Fruit fly (Drosophila melanogaster): ENCODE results near the gene Or65c.
A peak's percentile ranks its signal among the peaks of the same experiment; 100 is the strongest.

The Or65c gene

dm6 chr3L:6322680-6323079 is 4.7 kb upstream of the Or65c start:
- no peak for TF ChIP-seq pad (GFP tag; optimal IDR thresholded peaks at IDR 0.05)
- TF ChIP-seq CG5204 (GFP tag; optimal IDR thresholded peaks at IDR 0.05) = no peak
- TF ChIP-seq Hr96 (GFP tag; optimal IDR thresholded peaks at IDR 0.05) = no peak
- TF ChIP-seq CG12768 (GFP tag; optimal IDR thresholded peaks at IDR 0.05) = no peak
- no peak for TF ChIP-seq bab1 (GFP tag; optimal IDR thresholded peaks at IDR 0.05)

DNA sequence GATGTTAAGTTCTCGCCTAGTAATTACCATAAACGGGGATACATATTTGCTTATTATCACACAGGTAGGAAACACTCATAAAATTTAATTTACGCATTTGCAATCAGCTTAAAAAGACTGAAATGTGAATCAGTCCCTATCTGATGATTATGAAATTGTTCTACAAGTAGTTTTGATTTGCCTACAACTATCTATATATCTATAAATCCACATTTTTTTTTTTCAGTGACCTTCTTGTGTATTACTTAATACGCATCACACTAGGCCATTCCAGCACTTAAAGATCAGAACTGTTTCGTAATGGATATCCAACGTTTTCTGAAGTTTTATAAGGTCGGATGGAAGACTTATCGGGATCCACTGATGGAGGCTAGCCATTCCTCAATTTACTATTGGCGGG is 2.1 kb upstream of the Or65c start, which contains the start of gene Or65b:
Gene Or65b (plus strand): TSS at position 301 of the 400 bp plus-strand sequence.
- no peak for TF ChIP-seq CG33017 (tag; optimal IDR thresholded peaks at IDR 0.05)
- TF ChIP-seq pad (GFP tag; optimal IDR thresholded peaks at IDR 0.05) = no peak
- no peak for TF ChIP-seq cnc (optimal IDR thresholded peaks at IDR 0.05)
- TF ChIP-seq CG12768 (GFP tag; optimal IDR thresholded peaks at IDR 0.05) = no peak
- TF ChIP-seq Hr96 (GFP tag; optimal IDR thresholded peaks at IDR 0.05) = no peak
- TF ChIP-seq bab1 (GFP tag; optimal IDR thresholded peaks at IDR 0.05) = no peak
- TF ChIP-seq CG7045 (GFP tag; optimal IDR thresholded peaks at IDR 0.05) = no peak
- TF ChIP-seq Mnt (GFP tag; optimal IDR thresholded peaks at IDR 0.05) = no peak
- no peak for TF ChIP-seq Clk (GFP tag; optimal IDR thresholded peaks at IDR 0.05)
- TF ChIP-seq ovo (GFP tag; optimal IDR thresholded peaks at IDR 0.05) = no peak
- TF ChIP-seq kay (GFP tag; ENCODE audit: borderline replicate concordance) = no peak
- no peak for TF ChIP-seq cic (GFP tag; optimal IDR thresholded peaks at IDR 0.05)
- no peak for TF ChIP-seq CG1620 (GFP tag; optimal IDR thresholded peaks at IDR 0.05)
- no peak for TF ChIP-seq CG7101 (tag; optimal IDR thresholded peaks at IDR 0.05)
- TF ChIP-seq Crg-1 (GFP tag; optimal IDR thresholded peaks at IDR 0.05) = no peak
- TF ChIP-seq CG5204 (GFP tag; optimal IDR thresholded peaks at IDR 0.05) = no peak

dm6 chr3L:6331399-6332111 is 4.1 kb downstream of the Or65c start:
- TF ChIP-seq toe (GFP tag; optimal IDR thresholded peaks at IDR 0.05) (no peak), kay (GFP tag; ENCODE audit: borderline replicate concordance) (no peak), CG11617 (GFP tag; optimal IDR thresholded peaks at IDR 0.05) (no peak)

DNA sequence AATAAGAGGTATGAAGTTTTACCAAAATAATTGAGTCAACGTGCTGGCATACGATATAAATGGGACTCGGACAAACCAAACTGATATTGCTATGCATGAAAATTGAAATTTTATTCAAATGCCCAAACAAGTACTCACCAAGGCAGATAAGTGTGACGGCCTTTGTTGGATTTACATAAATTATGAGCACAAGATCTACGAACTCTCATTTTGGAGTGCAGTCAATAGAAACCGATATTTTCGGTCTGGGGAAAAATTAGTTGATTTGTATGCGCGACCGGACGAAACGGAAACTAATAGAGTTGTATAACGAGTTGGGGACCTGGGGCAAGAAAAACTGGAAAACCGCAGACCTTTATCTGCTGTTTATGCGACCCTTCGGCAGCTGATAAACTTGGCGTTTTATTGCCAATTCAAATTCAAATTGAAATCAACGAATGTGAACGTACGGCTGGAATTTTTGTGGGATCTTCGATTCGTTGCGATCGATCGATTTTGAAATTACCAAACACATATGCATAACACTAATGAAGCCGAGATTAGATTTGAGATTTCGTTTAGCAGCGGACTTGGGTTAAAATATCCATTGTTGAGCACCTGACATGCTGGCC is 8.9 kb downstream of the Or65c start:
- TF ChIP-seq CG14711 (tag; optimal IDR thresholded peaks at IDR 0.05) (no peak), cnc (optimal IDR thresholded peaks at IDR 0.05) (no peak), CG11617 (GFP tag; optimal IDR thresholded peaks at IDR 0.05) (no peak), tj (GFP tag; optimal IDR thresholded peaks at IDR 0.05) (no peak), Mnt (GFP tag; optimal IDR thresholded peaks at IDR 0.05) (no peak), pad (GFP tag; optimal IDR thresholded peaks at IDR 0.05) (no peak)

DNA sequence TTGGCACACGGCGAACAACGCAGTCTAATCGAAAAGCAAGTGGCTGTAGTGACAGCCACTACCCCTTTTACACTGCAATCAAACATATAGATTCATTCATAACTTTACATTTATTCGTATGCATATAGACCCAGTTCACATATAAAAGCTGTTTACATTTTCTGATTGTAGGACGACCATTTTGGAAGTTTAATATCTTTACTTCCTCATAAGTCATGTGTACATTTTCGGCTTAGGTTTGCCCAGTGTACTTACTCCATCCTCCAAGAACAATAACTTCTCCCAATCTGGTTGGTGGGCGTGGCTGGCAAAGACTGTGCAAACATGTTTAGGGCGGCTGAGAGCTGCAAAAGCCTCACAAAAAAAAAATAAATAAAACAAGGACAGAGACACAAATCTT is 10.9 kb downstream of the Or65c start:
- TF ChIP-seq CG12768 (GFP tag; optimal IDR thresholded peaks at IDR 0.05) = no peak
- TF ChIP-seq kay (GFP tag; ENCODE audit: borderline replicate concordance) = peak; percentile 25

DNA sequence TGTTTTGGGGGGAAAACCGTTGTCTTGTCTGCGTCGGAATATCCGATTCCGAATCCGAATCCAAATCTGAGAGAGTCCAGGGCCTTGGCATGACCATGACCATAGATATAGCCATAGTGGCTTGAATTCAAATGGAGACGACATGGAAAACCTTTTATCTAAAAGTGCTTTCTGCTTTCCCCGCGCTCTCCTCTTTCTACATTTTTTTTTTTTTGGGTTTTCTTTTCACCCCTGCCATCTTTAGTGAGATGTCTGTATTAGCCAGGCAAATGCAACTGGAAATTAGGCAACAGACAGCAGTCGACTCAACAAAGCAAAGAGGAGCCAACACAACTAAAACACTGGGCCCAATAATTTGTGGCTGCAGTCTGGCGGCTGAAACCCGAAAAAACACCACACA is 14.8 kb downstream of the Or65c start:
- TF ChIP-seq cic (GFP tag; optimal IDR thresholded peaks at IDR 0.05) (no peak), CG7045 (GFP tag; optimal IDR thresholded peaks at IDR 0.05) (no peak), CG5204 (GFP tag; optimal IDR thresholded peaks at IDR 0.05) (no peak), Crg-1 (GFP tag; optimal IDR thresholded peaks at IDR 0.05) (no peak), ovo (GFP tag; optimal IDR thresholded peaks at IDR 0.05) (no peak), kay (GFP tag; ENCODE audit: borderline replicate concordance) (no peak)

- TF ChIP-seq Crg-1 (GFP tag; optimal IDR thresholded peaks at IDR 0.05) (no peak), CG14711 (tag; optimal IDR thresholded peaks at IDR 0.05) (no peak), CG7101 (tag; optimal IDR thresholded peaks at IDR 0.05) (no peak), cnc (optimal IDR thresholded peaks at IDR 0.05) (no peak), CG5204 (GFP tag; optimal IDR thresholded peaks at IDR 0.05) (no peak), CG1620 (GFP tag; optimal IDR thresholded peaks at IDR 0.05) (no peak), CG7045 (GFP tag; optimal IDR thresholded peaks at IDR 0.05) (no peak), kay (GFP tag; ENCODE audit: borderline replicate concordance) (no peak), CG33017 (tag; optimal IDR thresholded peaks at IDR 0.05) (no peak), tj (GFP tag; optimal IDR thresholded peaks at IDR 0.05) (no peak), toe (GFP tag; optimal IDR thresholded peaks at IDR 0.05) (no peak), bab1 (GFP tag; optimal IDR thresholded peaks at IDR 0.05) (no peak), CG12768 (GFP tag; optimal IDR thresholded peaks at IDR 0.05) (no peak)
These were observed 16.8 kb downstream of the Or65c start for dm6 chr3L:6344243-6344642.

DNA sequence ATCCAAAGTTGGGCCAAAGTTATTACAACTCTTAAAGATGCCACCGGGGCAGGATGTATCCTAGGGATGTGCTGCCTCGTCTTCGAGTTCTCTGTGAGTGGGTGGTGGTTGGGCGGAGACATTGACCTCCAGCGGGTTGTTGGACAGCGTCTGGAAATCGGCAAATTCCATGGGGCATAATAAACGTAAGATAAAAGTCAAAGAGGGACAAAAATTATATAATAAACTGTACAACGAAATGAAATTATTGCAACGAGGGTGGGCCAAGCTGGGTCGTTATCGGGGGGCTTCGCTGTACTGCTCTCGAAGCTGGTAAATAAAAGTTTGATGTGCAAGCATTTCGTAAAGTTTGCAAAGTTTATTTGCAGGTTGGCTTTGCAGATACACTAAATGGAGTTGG is 21.0 kb downstream of the Or65c start:
- TF ChIP-seq CG1620 (GFP tag; optimal IDR thresholded peaks at IDR 0.05) = no peak
- TF ChIP-seq CG11617 (GFP tag; optimal IDR thresholded peaks at IDR 0.05) = no peak
- TF ChIP-seq CG5204 (GFP tag; optimal IDR thresholded peaks at IDR 0.05) = no peak
- no peak for TF ChIP-seq toe (GFP tag; optimal IDR thresholded peaks at IDR 0.05)
- TF ChIP-seq cnc (optimal IDR thresholded peaks at IDR 0.05) = no peak
- no peak for TF ChIP-seq bab1 (GFP tag; optimal IDR thresholded peaks at IDR 0.05)
- TF ChIP-seq CG33017 (tag; optimal IDR thresholded peaks at IDR 0.05) = no peak
- no peak for TF ChIP-seq pad (GFP tag; optimal IDR thresholded peaks at IDR 0.05)
- TF ChIP-seq ovo (GFP tag; optimal IDR thresholded peaks at IDR 0.05) = no peak
- no peak for TF ChIP-seq CG12768 (GFP tag; optimal IDR thresholded peaks at IDR 0.05)
- TF ChIP-seq Hr96 (GFP tag; optimal IDR thresholded peaks at IDR 0.05) = no peak
- no peak for TF ChIP-seq CG14711 (tag; optimal IDR thresholded peaks at IDR 0.05)
- no peak for TF ChIP-seq CG7045 (GFP tag; optimal IDR thresholded peaks at IDR 0.05)
- no peak for TF ChIP-seq Clk (GFP tag; optimal IDR thresholded peaks at IDR 0.05)
- no peak for TF ChIP-seq cic (GFP tag; optimal IDR thresholded peaks at IDR 0.05)
- TF ChIP-seq tj (GFP tag; optimal IDR thresholded peaks at IDR 0.05) = no peak

Data from whole organism, adult.